Fruit fly (Drosophila melanogaster): ENCODE results near the gene mthl15.

The mthl15 gene

dm6 chr2L:10220501-10221386 lies 17.4 kb downstream of the mthl15 start, which contains the start of the genes Npc1a and Prosalpha6 (continued):
- TF ChIP-seq scrt (GFP tag; optimal IDR thresholded peaks at IDR 0.05) (peak; percentile 14), mam (GFP tag; optimal IDR thresholded peaks at IDR 0.05) (peak; percentile 1), trem (tag; optimal IDR thresholded peaks at IDR 0.05) (peak; percentile 39), Lhr (GFP tag; optimal IDR thresholded peaks at IDR 0.05) (peak; percentile 33), Poxn (GFP tag; IDR thresholded peaks at IDR 0.05) (no peak), CG17829 (tag; optimal IDR thresholded peaks at IDR 0.05) (peak; percentile 31), exex (tag; optimal IDR thresholded peaks at IDR 0.05) (peak; percentile 31), CG16813 (GFP tag; IDR thresholded peaks at IDR 0.05; ENCODE audit: partially characterized antibody) (peak; percentile 71; the same call in 2 of the 3 replicates), CG12659 (GFP tag; optimal IDR thresholded peaks at IDR 0.05) (peak; percentile 63), CG2120 (GFP tag; optimal IDR thresholded peaks at IDR 0.05) (peak; percentile 36), CG17912 (GFP tag; optimal IDR thresholded peaks at IDR 0.05) (no peak), bbx (GFP tag; IDR thresholded peaks at IDR 0.05; ENCODE audit: partially characterized antibody) (peak; percentile 50; the same call in 1 of the 2 replicates), CG2712 (tag; optimal IDR thresholded peaks at IDR 0.05) (peak; percentile 51), luna (GFP tag; optimal IDR thresholded peaks at IDR 0.05) (peak; percentile 2), NC2α (GFP tag; optimal IDR thresholded peaks at IDR 0.05) (peak; percentile 25), CG10462 (GFP tag; optimal IDR thresholded peaks at IDR 0.05) (no peak), nerfin-2 (GFP tag; IDR thresholded peaks at IDR 0.05; ENCODE audit: partially characterized antibody) (0 out of 2 replicates have a peak, but pooled peaks have one; percentile 27), Dp (GFP tag; optimal IDR thresholded peaks at IDR 0.05) (peak; percentile 23), Doc3 (GFP tag; IDR thresholded peaks at IDR 0.05; ENCODE audit: partially characterized antibody) (0 out of 3 replicates have a peak, but pooled peaks have one; percentile 28), insv (GFP tag; optimal IDR thresholded peaks at IDR 0.05) (peak in 1 of 2 experiments; percentile 58), sens (GFP tag) (peak; percentile 77), Mad (GFP tag; optimal IDR thresholded peaks at IDR 0.05) (peak; percentile 30), Ets97D (GFP tag; optimal IDR thresholded peaks at IDR 0.05) (peak; percentile 68), Xbp1 (GFP tag; optimal IDR thresholded peaks at IDR 0.05) (peak; percentile 15), sna (GFP tag; IDR thresholded peaks at IDR 0.05; ENCODE audit: partially characterized antibody) (0 out of 2 replicates have a peak, but pooled peaks have one; percentile 43), onecut (GFP tag; IDR thresholded peaks at IDR 0.05) (no peak), BEAF-32 (GFP tag; optimal IDR thresholded peaks at IDR 0.05) (peak; percentile 88), CG6254 (GFP tag; optimal IDR thresholded peaks at IDR 0.05) (peak; percentile 53), CG4820 (GFP tag; optimal IDR thresholded peaks at IDR 0.05) (peak; percentile 34), sug (tag; optimal IDR thresholded peaks at IDR 0.05) (peak; percentile 7), CG4854 (GFP tag; optimal IDR thresholded peaks at IDR 0.05) (no peak), CG10431 (GFP tag; optimal IDR thresholded peaks at IDR 0.05) (no peak), Scr (GFP tag; IDR thresholded peaks at IDR 0.05; ENCODE audit: partially characterized antibody) (peak; percentile 69), inv (GFP tag; IDR thresholded peaks at IDR 0.05; ENCODE audit: partially characterized antibody) (peak; percentile 66; the same call in 1 of the 2 replicates), CG17186 (GFP tag; optimal IDR thresholded peaks at IDR 0.05) (peak; percentile 12), CG18262 (tag; optimal IDR thresholded peaks at IDR 0.05) (peak; percentile 32), Sry-β (GFP tag; optimal IDR thresholded peaks at IDR 0.05) (peak; percentile 46), hbn (GFP tag; IDR thresholded peaks at IDR 0.05; ENCODE audit: partially characterized antibody) (peak; percentile 54), CG34422 (GFP tag; IDR thresholded peaks at IDR 0.05) (peak; percentile 34; the same call in 1 of the 3 replicates), cg (GFP tag; optimal IDR thresholded peaks at IDR 0.05) (peak; percentile 69), pzg (GFP tag; optimal IDR thresholded peaks at IDR 0.05) (peak; percentile 77), unc-4 (GFP tag; IDR thresholded peaks at IDR 0.05; ENCODE audit: partially characterized antibody) (peak; percentile 67), CG9727 (GFP tag; optimal IDR thresholded peaks at IDR 0.05) (peak; percentile 12), CG3995 (GFP tag; optimal IDR thresholded peaks at IDR 0.05) (peak; percentile 27), fd96Cb (tag; optimal IDR thresholded peaks at IDR 0.05) (peak; percentile 1), Atf3 (GFP tag; optimal IDR thresholded peaks at IDR 0.05) (no peak)

Measured in whole organism, embryonic.